Worm (Caenorhabditis elegans): ENCODE results near the gene C25G4.17.

The C25G4.17 gene

DNA sequence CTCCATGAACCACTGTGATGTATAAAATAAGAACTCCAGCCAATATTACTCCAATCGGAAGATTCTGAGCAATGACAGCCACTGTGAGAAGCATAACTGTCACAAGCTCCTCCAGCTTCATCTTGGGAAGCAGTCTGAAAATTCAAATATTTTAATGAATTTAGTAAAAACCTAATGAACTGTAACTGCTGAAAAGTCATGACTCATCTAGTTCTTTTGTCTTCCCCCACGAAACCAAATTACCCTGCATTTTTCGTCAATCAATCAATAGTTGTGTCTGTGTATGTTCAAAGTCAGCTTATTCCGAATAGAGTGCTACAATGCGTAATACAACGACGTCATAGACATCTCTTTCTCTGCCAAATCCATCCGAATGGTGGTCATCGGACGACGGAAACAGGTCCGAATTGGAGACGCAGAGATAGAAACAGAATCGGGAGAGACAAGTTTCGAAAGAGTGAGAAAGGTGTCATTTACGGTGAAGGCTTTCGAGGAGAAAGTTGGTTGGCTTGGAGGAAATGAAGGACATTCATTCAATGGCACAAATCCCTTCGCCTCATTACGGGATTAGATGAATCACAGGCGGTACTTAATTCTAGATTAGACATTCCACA is 45.1 kb upstream of the C25G4.17 start (continued):
- TF ChIP-seq nhr-20 (tag; optimal IDR thresholded peaks at IDR 0.05) (peak; percentile 15), elt-2 (tag; optimal IDR thresholded peaks at IDR 0.05) (no peak), nhr-19 (GFP tag; conservative IDR thresholded peaks at IDR 0.05) (no peak), F16B12.6 (tag; optimal IDR thresholded peaks at IDR 0.05) (no peak), egl-13 (tag; optimal IDR thresholded peaks at IDR 0.05) (no peak), tlp-1 (tag; optimal IDR thresholded peaks at IDR 0.05) (no peak), mep-1 (tag; optimal IDR thresholded peaks at IDR 0.05) (peak; percentile 73), C34B4.2 (tag; optimal IDR thresholded peaks at IDR 0.05) (no peak), irx-1 (tag; optimal IDR thresholded peaks at IDR 0.05) (no peak), fos-1 (tag; optimal IDR thresholded peaks at IDR 0.05) (no peak), C16A3.4 (tag; optimal IDR thresholded peaks at IDR 0.05) (no peak), nhr-28 (tag; optimal IDR thresholded peaks at IDR 0.05) (no peak), snu-23 (GFP tag; optimal IDR thresholded peaks at IDR 0.05) (peak; percentile 18), fkh-8 (tag; optimal IDR thresholded peaks at IDR 0.05) (no peak), lsy-2 (tag; optimal IDR thresholded peaks at IDR 0.05) (peak; percentile 16 to 54), ceh-82 (tag; optimal IDR thresholded peaks at IDR 0.05) (no peak), ceh-63 (GFP tag; optimal IDR thresholded peaks at IDR 0.05) (no peak), unc-98 (GFP tag; IDR thresholded peaks at IDR 0.05) (no peak), swsn-7 (tag; optimal IDR thresholded peaks at IDR 0.05) (no peak), lin-14 (GFP tag; optimal IDR thresholded peaks at IDR 0.05) (no peak), mdl-1 (tag; optimal IDR thresholded peaks at IDR 0.05) (no peak), xbp-1 (tag; optimal IDR thresholded peaks at IDR 0.05) (no peak), Y116A8C.19 (tag; optimal IDR thresholded peaks at IDR 0.05; ENCODE audit: borderline replicate concordance) (no peak), ztf-11 (tag; optimal IDR thresholded peaks at IDR 0.05) (no peak), pqm-1 (tag; optimal IDR thresholded peaks at IDR 0.05) (no peak), lin-39 (tag; optimal IDR thresholded peaks at IDR 0.05) (no peak), ets-5 (GFP tag; IDR thresholded peaks at IDR 0.05) (no peak), lin-13 (GFP tag; optimal IDR thresholded peaks at IDR 0.05) (no peak), blmp-1 (tag; optimal IDR thresholded peaks at IDR 0.05) (peak; percentile 99), C04F5.9 (tag; optimal IDR thresholded peaks at IDR 0.05) (no peak), hlh-4 (tag; optimal IDR thresholded peaks at IDR 0.05) (no peak), nhr-85 (tag) (peak; percentile 80), pax-3 (tag; optimal IDR thresholded peaks at IDR 0.05) (no peak), unc-30 (tag; optimal IDR thresholded peaks at IDR 0.05) (no peak), lin-15B (tag; optimal IDR thresholded peaks at IDR 0.05) (no peak)

- no peak for TF ChIP-seq efl-1 (optimal IDR thresholded peaks at IDR 0.05)
- TF ChIP-seq efl-1 (GFP tag; optimal IDR thresholded peaks at IDR 0.05 in 1 of 2): peak in 1 of 2 experiments; percentile 74
- TF ChIP-seq C34B4.2 (tag; optimal IDR thresholded peaks at IDR 0.05): no peak
These were observed 43.4 kb upstream of the C25G4.17 start, which contains the start of gene acs-20 for ce11 chrIV:12398437-12398836. acs-20 (minus strand) TSS chrIV:12398706.

DNA sequence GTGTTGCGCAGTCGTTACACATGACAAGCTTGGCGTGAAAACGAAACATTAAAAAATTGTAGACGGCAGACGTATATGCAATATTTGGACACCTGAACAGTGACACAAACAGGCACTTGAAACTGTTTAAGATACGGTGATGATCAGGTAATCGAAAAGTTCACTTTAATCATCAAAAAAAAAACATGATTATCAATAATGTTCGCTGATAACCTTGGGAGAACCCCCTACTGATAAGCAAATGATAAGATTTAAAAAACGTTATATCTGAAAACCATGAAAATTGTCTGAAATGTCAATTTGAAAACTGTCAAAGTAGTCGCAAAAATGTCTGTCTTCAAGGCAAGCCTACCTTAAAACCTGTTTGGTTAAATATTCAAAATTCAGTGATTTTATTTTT is 41.8 kb upstream of the C25G4.17 start:
- no peak for TF ChIP-seq nhr-90 (tag; optimal IDR thresholded peaks at IDR 0.05; ENCODE audit: poor library complexity)
- no peak for TF ChIP-seq unc-30 (tag; optimal IDR thresholded peaks at IDR 0.05)
- TF ChIP-seq elt-2 (tag; optimal IDR thresholded peaks at IDR 0.05): peak; percentile 5

DNA sequence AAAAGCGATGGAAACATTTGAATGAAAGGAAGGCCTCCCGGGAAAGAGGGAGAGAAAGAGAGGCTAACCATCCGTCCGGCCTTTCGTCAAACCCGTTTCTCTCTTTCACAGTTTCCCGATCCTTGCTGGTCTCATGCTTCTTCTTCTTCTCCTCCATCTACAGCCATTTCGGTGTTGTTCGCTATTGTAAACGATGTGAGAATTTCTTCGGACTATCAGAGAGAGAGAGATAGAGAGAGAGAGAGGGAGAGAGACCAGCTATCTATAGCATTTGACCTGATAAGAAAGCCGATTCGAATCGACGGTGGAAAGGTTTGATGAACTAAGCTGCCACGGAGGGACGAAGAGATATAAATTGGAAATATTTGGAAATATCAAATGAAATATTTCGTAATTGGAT is 38.4 kb upstream of the C25G4.17 start:
- TF ChIP-seq blmp-1 (tag; optimal IDR thresholded peaks at IDR 0.05) (peak; percentile 87), efl-1 (optimal IDR thresholded peaks at IDR 0.05) (no peak), efl-1 (GFP tag; optimal IDR thresholded peaks at IDR 0.05 in 1 of 2) (peak in 1 of 2 experiments; percentile 71), sox-4 (tag; optimal IDR thresholded peaks at IDR 0.05) (no peak), nhr-85 (tag) (peak; percentile 39), elt-3 (tag; optimal IDR thresholded peaks at IDR 0.05) (peak in 2 of 6 experiments; percentile 36 to 50)
